Fruit fly (Drosophila melanogaster) whole organism, embryonic: Measurements from ENCODE around the gene CG31559.

ENCODE experiments used
- CG10274 ChIP-seq: fragments of 200-800 bp; sonication (Bioruptor generic); optimal IDR thresholded peaks from 3 replicates; lab custom pipeline; 2017; ENCODE audit warnings: missing biosample characterization, mild to moderate bottlenecking, missing genetic modification characterization
- CG10366 ChIP-seq: fragments of 200-800 bp; sonication (Bioruptor generic); IDR thresholded peaks from 2 replicates; pipeline ENCODE4 v1.3.6; 2022; ENCODE audit warnings: missing biosample characterization, missing genetic modification characterization
- CG12391 ChIP-seq: fragments of 200-800 bp; sonication (Bioruptor generic); optimal IDR thresholded peaks from 3 replicates; lab custom pipeline; 2018; ENCODE audit warnings: missing biosample characterization, mild to moderate bottlenecking, missing genetic modification characterization, moderate library complexity
- CG13424 ChIP-seq: fragments of 200-800 bp; sonication (Bioruptor generic); optimal IDR thresholded peaks from 2 replicates; lab custom pipeline; 2019; ENCODE audit warnings: missing biosample characterization, mild to moderate bottlenecking, missing genetic modification characterization, moderate library complexity
- CG14965 ChIP-seq: fragments of 200-800 bp; sonication (Bioruptor generic); optimal IDR thresholded peaks from 2 replicates; lab custom pipeline; 2016; ENCODE audit warnings: missing biosample characterization, missing genetic modification characterization, borderline replicate concordance
- CG2120 ChIP-seq: fragments of 200-800 bp; sonication (Bioruptor generic); optimal IDR thresholded peaks from 3 replicates; lab custom pipeline; 2016; ENCODE audit warnings: missing biosample characterization, missing genetic modification characterization
- CG2678 ChIP-seq: fragments of 200-800 bp; sonication (Bioruptor generic); optimal IDR thresholded peaks from 3 replicates; lab custom pipeline; 2019; ENCODE audit warnings: missing biosample characterization, mild to moderate bottlenecking, missing genetic modification characterization, moderate library complexity
- CG2712 ChIP-seq: fragments of 200-800 bp; optimal IDR thresholded peaks from 3 replicates; lab custom pipeline; 2019; ENCODE audit warnings: missing biosample characterization, mild to moderate bottlenecking, missing genetic modification characterization, moderate library complexity
- CG30020 ChIP-seq: fragments of 200-800 bp; optimal IDR thresholded peaks from 2 replicates; lab custom pipeline; 2019; ENCODE audit warnings: missing biosample characterization, mild to moderate bottlenecking, missing genetic modification characterization, moderate library complexity
- CG31224 ChIP-seq: fragments of 200-800 bp; sonication (Bioruptor generic); IDR thresholded peaks from 2 replicates; pipeline ENCODE4 v1.3.6; 2022; ENCODE audit warnings: missing biosample characterization, missing genetic modification characterization
- CG7556 ChIP-seq: fragments of 200-800 bp; sonication (Bioruptor generic); optimal IDR thresholded peaks from 2 replicates; lab custom pipeline; 2017; ENCODE audit warnings: missing biosample characterization, mild to moderate bottlenecking, missing genetic modification characterization
- CG8388 ChIP-seq: fragments of 200-800 bp; sonication (Bioruptor generic); optimal IDR thresholded peaks from 2 replicates; lab custom pipeline; 2019; ENCODE audit warnings: missing biosample characterization, mild to moderate bottlenecking, missing genetic modification characterization, moderate library complexity
- CG9932 ChIP-seq: fragments of 200-800 bp; sonication (Bioruptor generic); IDR thresholded peaks from 2 replicates; pipeline ENCODE4 v1.3.6; 2022; ENCODE audit warnings: missing biosample characterization, missing genetic modification characterization
- CoRest ChIP-seq: fragments of 200-800 bp; sonication (Bioruptor generic); optimal IDR thresholded peaks from 3 replicates; lab custom pipeline; 2018; ENCODE audit warnings: missing biosample characterization, mild to moderate bottlenecking, missing genetic modification characterization, moderate library complexity
- Drgx ChIP-seq: fragments of 200-800 bp; sonication (Bioruptor generic); IDR thresholded peaks from 2 replicates; pipeline ENCODE4 v1.3.6; 2022; ENCODE audit warnings: missing biosample characterization, missing genetic modification characterization
- E2f2 ChIP-seq: fragments of 200-800 bp; sonication (Bioruptor generic); IDR thresholded peaks from 2 replicates; pipeline ENCODE4 v1.3.6; 2022; ENCODE audit warnings: missing biosample characterization, missing genetic modification characterization
- Ets65A ChIP-seq: fragments of 200-800 bp; sonication (Bioruptor generic); peaks from one replicate; lab custom pipeline; 2016; ENCODE audit warnings: missing biosample characterization, missing genetic modification characterization
- HLH3B ChIP-seq: fragments of 200-800 bp; sonication (Bioruptor generic); IDR thresholded peaks from 2 replicates; pipeline ENCODE4 v1.3.6; 2022; ENCODE audit warnings: missing biosample characterization, missing genetic modification characterization
- Hr78 ChIP-seq, 2 experiments: fragments of 200-800 bp in 1 of 2; fragments of >200 bp in 1 of 2; sonication (Bioruptor generic) in 1 of 2; optimal IDR thresholded peaks; 2 replicates each; lab custom pipeline; 2017 to 2019; ENCODE audit warnings: missing biosample characterization in 2 of 2, missing genetic modification characterization in 2 of 2, mild to moderate bottlenecking in 1 of 2, moderate library complexity in 1 of 2
- PHDP ChIP-seq: fragments of 200-800 bp; sonication (Bioruptor generic); optimal IDR thresholded peaks from 3 replicates; lab custom pipeline; 2018; ENCODE audit warnings: missing biosample characterization, mild to moderate bottlenecking, missing genetic modification characterization, moderate library complexity
- Ravus ChIP-seq: fragments of 200-800 bp; sonication (Bioruptor generic); IDR thresholded peaks from 2 replicates; pipeline ENCODE4 v1.3.6; 2022; ENCODE audit warnings: missing biosample characterization, missing genetic modification characterization
- Rx ChIP-seq: fragments of 200-800 bp; sonication (Bioruptor generic); IDR thresholded peaks from 2 replicates; pipeline ENCODE4 v1.3.6; 2022; ENCODE audit warnings: missing biosample characterization, missing genetic modification characterization
- Usf ChIP-seq: fragments of 200-800 bp; sonication (Bioruptor generic); optimal IDR thresholded peaks from 2 replicates; lab custom pipeline; 2017; ENCODE audit warnings: missing genotype, missing biosample characterization, missing genetic modification characterization
- bbx ChIP-seq: fragments of 200-800 bp; sonication (Bioruptor generic); IDR thresholded peaks from 2 replicates; pipeline ENCODE4 v1.3.6; 2022; ENCODE audit warnings: missing biosample characterization, missing genetic modification characterization; ENCODE audit not compliant: partially characterized antibody
- bcd ChIP-seq: fragments of 200-800 bp; sonication (Bioruptor generic); optimal IDR thresholded peaks from 2 replicates; lab custom pipeline; 2017; ENCODE audit warnings: missing biosample characterization, mild to moderate bottlenecking, missing genetic modification characterization
- bsh ChIP-seq, 2 experiments: fragments of 200-800 bp; sonication (Bioruptor generic); optimal IDR thresholded peaks; 2 replicates each; lab custom pipeline; 2017 to 2018; ENCODE audit warnings: mild to moderate bottlenecking in 2 of 2, missing biosample characterization in 2 of 2, missing genetic modification characterization in 2 of 2, moderate library complexity in 1 of 2
- cad ChIP-seq: fragments of >200 bp; optimal IDR thresholded peaks from 2 replicates; lab custom pipeline; 2017; ENCODE audit warnings: missing biosample characterization, missing genetic modification characterization
- crol ChIP-seq: fragments of 200-800 bp; sonication (Bioruptor generic); IDR thresholded peaks from 2 replicates; pipeline ENCODE4 v1.3.6; 2022; ENCODE audit warnings: missing biosample characterization, missing genetic modification characterization
- ewg ChIP-seq: fragments of 200-800 bp; sonication (Bioruptor generic); optimal IDR thresholded peaks from 3 replicates; lab custom pipeline; 2017; ENCODE audit warnings: mild to moderate bottlenecking, missing biosample characterization, missing genetic modification reagents, missing genetic modification characterization
- fd64A ChIP-seq: fragments of 200-800 bp; sonication (Bioruptor generic); optimal IDR thresholded peaks from 3 replicates; lab custom pipeline; 2018; ENCODE audit warnings: missing biosample characterization, mild to moderate bottlenecking, missing genetic modification characterization
- gcm ChIP-seq: fragments of 200-800 bp; sonication (Bioruptor generic); optimal IDR thresholded peaks from 2 replicates; lab custom pipeline; 2019; ENCODE audit warnings: missing biosample characterization, mild to moderate bottlenecking, missing genetic modification characterization, moderate library complexity
- hb ChIP-seq: fragments of 200-800 bp; sonication (Bioruptor generic); IDR thresholded peaks from 3 replicates; pipeline ENCODE4 v1.3.6; 2022; ENCODE audit warnings: missing biosample characterization, missing genetic modification characterization; ENCODE audit not compliant: partially characterized antibody
- kni ChIP-seq: fragments of 200-800 bp; sonication (Bioruptor generic); optimal IDR thresholded peaks from 3 replicates; lab custom pipeline; 2017; ENCODE audit warnings: mild to moderate bottlenecking, missing biosample characterization, missing genetic modification reagents, missing genetic modification characterization
- nom ChIP-seq: fragments of 200-800 bp; sonication (Bioruptor generic); optimal IDR thresholded peaks from 2 replicates; lab custom pipeline; 2017; ENCODE audit warnings: missing biosample characterization, missing genetic modification characterization, mild to moderate bottlenecking, moderate library complexity, missing genetic modification reagents
- p53 ChIP-seq: fragments of 200-800 bp; sonication (Bioruptor generic); optimal IDR thresholded peaks from 2 replicates; lab custom pipeline; 2016; ENCODE audit warnings: missing biosample characterization, missing genetic modification characterization
- pum ChIP-seq: fragments of 200-800 bp; sonication (Bioruptor generic); optimal IDR thresholded peaks from 2 replicates; lab custom pipeline; 2016; ENCODE audit warnings: missing biosample characterization, missing genetic modification characterization
- scrt ChIP-seq: fragments of 200-800 bp; sonication (Bioruptor generic); optimal IDR thresholded peaks from 2 replicates; lab custom pipeline; 2018; ENCODE audit warnings: missing biosample characterization, mild to moderate bottlenecking, missing genetic modification characterization, moderate library complexity
- slp2 ChIP-seq: fragments of 200-800 bp; sonication (Bioruptor generic); optimal IDR thresholded peaks from 2 replicates; lab custom pipeline; 2016; ENCODE audit warnings: missing biosample characterization, missing genetic modification characterization
- trem ChIP-seq: fragments of 200-800 bp; optimal IDR thresholded peaks from 3 replicates; lab custom pipeline; 2019; ENCODE audit warnings: missing biosample characterization, mild to moderate bottlenecking, missing genetic modification characterization, moderate library complexity
- ttk ChIP-seq: fragments of 200-800 bp; sonication (Bioruptor generic); IDR thresholded peaks from 2 replicates; pipeline ENCODE4 v2.1.2; 2022; ENCODE audit warnings: missing biosample characterization, missing genetic modification characterization
- unpg ChIP-seq: fragments of 200-800 bp; sonication (Bioruptor generic); optimal IDR thresholded peaks from 3 replicates; lab custom pipeline; 2018; ENCODE audit warnings: missing biosample characterization, mild to moderate bottlenecking, missing genetic modification characterization, moderate library complexity
- zf30C ChIP-seq: fragments of 200-800 bp; sonication (Bioruptor generic); optimal IDR thresholded peaks from 3 replicates; lab custom pipeline; 2018; ENCODE audit warnings: missing biosample characterization, mild to moderate bottlenecking, missing genetic modification characterization

The CG31559 gene

dm6 chr3R:6112252-6112995 is 44.6 kb downstream of the CG31559 start, which contains the start of gene Obp83g (continued):
- TF ChIP-seq gcm (no peak), p53 (GFP tag; lab: Kevin White, UChicago) (no peak), kni (peak; percentile 46), crol (GFP tag; lab: Robert Waterston, UW) (peak; percentile 70), unpg (GFP tag; lab: Kevin White, UChicago) (peak; percentile 35), CG2712 (tag; lab: Kevin White, UChicago) (peak; percentile 58), Usf (GFP tag; lab: Kevin White, UChicago) (peak; percentile 4), CG8388 (GFP tag; lab: Kevin White, UChicago) (no peak), bcd (GFP tag; lab: Kevin White, UChicago) (peak; percentile 40), CoRest (peak; percentile 64), nom (GFP tag; lab: Kevin White, UChicago) (peak; percentile 72), ewg (GFP tag; lab: Kevin White, UChicago) (peak; percentile 7), ttk (GFP tag; lab: Robert Waterston, UW) (peak; percentile 42; the same call in 1 of the 2 replicates), Ets65A (GFP tag; lab: Kevin White, UChicago) (peak; percentile 11), HLH3B (GFP tag; lab: Robert Waterston, UW) (0 out of 2 replicates have a peak, but pooled peaks have one; percentile 13), scrt (GFP tag; lab: Kevin White, UChicago) (peak; percentile 33), PHDP (tag; lab: Kevin White, UChicago) (peak; percentile 20), CG14965 (GFP tag; lab: Kevin White, UChicago) (no peak), fd64A (no peak), trem (tag; lab: Kevin White, UChicago) (no peak), CG2120 (peak; percentile 70), CG31224 (GFP tag; lab: Robert Waterston, UW) (peak; percentile 42; the same call in 1 of the 2 replicates), CG13424 (tag; lab: Kevin White, UChicago) (peak; percentile 60), CG10274 (GFP tag; lab: Kevin White, UChicago) (peak; percentile 31), CG30020 (tag; lab: Kevin White, UChicago) (no peak), Rx (0 out of 2 replicates have a peak, but pooled peaks have one; percentile 16), zf30C (GFP tag; lab: Kevin White, UChicago) (no peak), CG2678 (tag; lab: Kevin White, UChicago) (peak; percentile 76), hb (GFP tag; lab: Robert Waterston, UW) (no peak), CG7556 (GFP tag; lab: Kevin White, UChicago) (peak; percentile 35), Drgx (GFP tag; lab: Robert Waterston, UW) (peak; percentile 66), bbx (GFP tag; lab: Robert Waterston, UW) (no peak), CG9932 (GFP tag; lab: Robert Waterston, UW) (peak; percentile 81), cad (GFP tag; lab: Kevin White, UChicago) (no peak), Hr78 (GFP tag; optimal IDR thresholded peaks at IDR 0.05; lab: Kevin White, UChicago) (peak in 1 of 2 experiments; percentile 8), bsh (GFP tag; optimal IDR thresholded peaks at IDR 0.05; lab: Kevin White, UChicago) (peak in 1 of 2 experiments; percentile 50), slp2 (no peak), CG12391 (tag; lab: Kevin White, UChicago) (peak; percentile 33), pum (GFP tag; lab: Kevin White, UChicago) (peak; percentile 10), E2f2 (GFP tag; lab: Robert Waterston, UW) (peak; percentile 21; the same call in 1 of the 2 replicates), CG10366 (GFP tag; lab: Robert Waterston, UW) (peak; percentile 23; the same call in 1 of the 2 replicates), Ravus (GFP tag; lab: Robert Waterston, UW) (no peak)
